Fruit fly (Drosophila melanogaster) whole organism, embryonic: ENCODE data around the gene CG14676.

Experiments used
- Atf-2 ChIP-seq: fragments of 200-800 bp; sonication (Bioruptor generic); optimal IDR thresholded peaks from 2 replicates; lab custom pipeline; 2016; ENCODE audit warnings: missing biosample characterization, missing genetic modification characterization
- CG1024 ChIP-seq: fragments of 200-800 bp; sonication (Bioruptor generic); IDR thresholded peaks from 2 replicates; pipeline ENCODE4 v1.3.6; 2022; ENCODE audit warnings: missing biosample characterization, missing genetic modification characterization
- CG10366 ChIP-seq: fragments of 200-800 bp; sonication (Bioruptor generic); IDR thresholded peaks from 2 replicates; pipeline ENCODE4 v1.3.6; 2022; ENCODE audit warnings: missing biosample characterization, missing genetic modification characterization
- CG13287 ChIP-seq: fragments of 200-800 bp; sonication (Bioruptor generic); IDR thresholded peaks from 2 replicates; pipeline ENCODE4 v1.3.6; 2022; ENCODE audit warnings: missing biosample characterization, missing genetic modification characterization; ENCODE audit not compliant: partially characterized antibody
- CG13894 ChIP-seq: fragments of 200-800 bp; sonication (Bioruptor generic); optimal IDR thresholded peaks from 3 replicates; lab custom pipeline; 2018; ENCODE audit warnings: missing biosample characterization, mild to moderate bottlenecking, missing genetic modification characterization, moderate library complexity
- CG14014 ChIP-seq: fragments of 200-800 bp; sonication (Bioruptor generic); IDR thresholded peaks from 2 replicates; pipeline ENCODE4 v1.3.6; 2022; ENCODE audit warnings: missing biosample characterization, missing genetic modification characterization
- CG14441 ChIP-seq: fragments of 200-800 bp; sonication (Bioruptor generic); IDR thresholded peaks from 2 replicates; pipeline ENCODE4 v1.3.6; 2022; ENCODE audit warnings: missing biosample characterization, missing genetic modification characterization
- CG15514 ChIP-seq: fragments of 200-800 bp; sonication (Bioruptor generic); optimal IDR thresholded peaks from 3 replicates; lab custom pipeline; 2017; ENCODE audit warnings: missing biosample characterization, missing genetic modification characterization, mild to moderate bottlenecking, moderate library complexity, missing genetic modification reagents
- CG15696 ChIP-seq: fragments of 200-800 bp; sonication (Bioruptor generic); optimal IDR thresholded peaks from 2 replicates; lab custom pipeline; 2019; ENCODE audit warnings: missing biosample characterization, mild to moderate bottlenecking, missing genetic modification characterization, moderate library complexity
- CG1603 ChIP-seq: fragments of 200-800 bp; sonication (Bioruptor generic); optimal IDR thresholded peaks from 2 replicates; lab custom pipeline; 2019; ENCODE audit warnings: missing biosample characterization, mild to moderate bottlenecking, missing genetic modification characterization, moderate library complexity
- CG16813 ChIP-seq: fragments of 200-800 bp; sonication (Bioruptor generic); IDR thresholded peaks from 3 replicates; pipeline ENCODE4 v1.3.6; 2022; ENCODE audit warnings: missing biosample characterization, missing genetic modification characterization; ENCODE audit not compliant: partially characterized antibody
- CG17385 ChIP-seq: fragments of 200-800 bp; sonication (Bioruptor generic); optimal IDR thresholded peaks from 3 replicates; lab custom pipeline; 2018; ENCODE audit warnings: missing biosample characterization, mild to moderate bottlenecking, missing genetic modification characterization
- CG2116 ChIP-seq: fragments of 200-800 bp; sonication (Bioruptor generic); optimal IDR thresholded peaks from 3 replicates; lab custom pipeline; 2018; ENCODE audit warnings: missing biosample characterization, mild to moderate bottlenecking, missing genetic modification characterization
- CG33213 ChIP-seq: fragments of 200-800 bp; sonication (Bioruptor generic); optimal IDR thresholded peaks from 3 replicates; lab custom pipeline; 2016; ENCODE audit warnings: missing biosample characterization, missing genetic modification characterization
- CG4328 ChIP-seq: fragments of 200-800 bp; sonication (Bioruptor generic); optimal IDR thresholded peaks from 3 replicates; lab custom pipeline; 2017; ENCODE audit warnings: missing biosample characterization, missing genetic modification reagents, missing genetic modification characterization
- CG4617 ChIP-seq: fragments of 200-800 bp; sonication (Bioruptor generic); optimal IDR thresholded peaks from 3 replicates; lab custom pipeline; 2016; ENCODE audit warnings: missing biosample characterization, missing genetic modification characterization, borderline replicate concordance
- CG5245 ChIP-seq: fragments of 200-800 bp; sonication (Bioruptor generic); optimal IDR thresholded peaks from 3 replicates; lab custom pipeline; 2016; ENCODE audit warnings: missing biosample characterization, missing genetic modification characterization
- CG6272 ChIP-seq: fragments of 200-800 bp; sonication (Bioruptor generic); IDR thresholded peaks from 2 replicates; pipeline ENCODE4 v1.3.6; 2022; ENCODE audit warnings: missing biosample characterization, missing genetic modification characterization
- CG6765 ChIP-seq: fragments of 200-800 bp; sonication (Bioruptor generic); optimal IDR thresholded peaks from 3 replicates; lab custom pipeline; 2017; ENCODE audit warnings: missing biosample characterization, mild to moderate bottlenecking, missing genetic modification characterization
- CG6791 ChIP-seq: fragments of 200-800 bp; sonication (Bioruptor generic); IDR thresholded peaks from 3 replicates; pipeline ENCODE4 v1.3.6; 2022; ENCODE audit warnings: missing biosample characterization, missing genetic modification characterization; ENCODE audit not compliant: partially characterized antibody
- Deaf1 ChIP-seq: fragments of 200-800 bp; optimal IDR thresholded peaks from 3 replicates; lab custom pipeline; 2019; ENCODE audit warnings: missing biosample characterization, mild to moderate bottlenecking, missing genetic modification characterization, moderate library complexity
- Fer1 ChIP-seq: fragments of 200-800 bp; sonication (Bioruptor generic); optimal IDR thresholded peaks from 2 replicates; lab custom pipeline; 2017; ENCODE audit warnings: missing biosample characterization, mild to moderate bottlenecking, missing genetic modification characterization
- HmgZ ChIP-seq: fragments of 200-800 bp; sonication (Bioruptor generic); optimal IDR thresholded peaks from 2 replicates; lab custom pipeline; 2018; ENCODE audit warnings: missing biosample characterization, mild to moderate bottlenecking, missing genetic modification characterization
- Hmx ChIP-seq: fragments of 200-800 bp; sonication (Bioruptor generic); optimal IDR thresholded peaks from 2 replicates; lab custom pipeline; 2016; ENCODE audit warnings: missing biosample characterization, missing genetic modification characterization
- Mad ChIP-seq: fragments of 200-800 bp; sonication (Bioruptor generic); optimal IDR thresholded peaks from 2 replicates; lab custom pipeline; 2016; ENCODE audit warnings: missing biosample characterization, missing genetic modification characterization
- Ptx1 ChIP-seq: fragments of 200-800 bp; sonication (Bioruptor generic); IDR thresholded peaks from 2 replicates; pipeline ENCODE4 v1.3.6; 2022; ENCODE audit warnings: missing biosample characterization, missing genetic modification characterization
- br ChIP-seq: fragments of >200 bp; optimal IDR thresholded peaks from 2 replicates; lab custom pipeline; 2017
- cas ChIP-seq: fragments of 200-800 bp; sonication (Bioruptor generic); IDR thresholded peaks from 2 replicates; pipeline ENCODE4 v1.3.6; 2022; ENCODE audit warnings: missing biosample characterization, missing genetic modification characterization
- cg ChIP-seq: fragments of 200-800 bp; sonication (Bioruptor generic); optimal IDR thresholded peaks from 3 replicates; lab custom pipeline; 2019; ENCODE audit warnings: missing biosample characterization, mild to moderate bottlenecking, missing genetic modification characterization, moderate library complexity
- chif ChIP-seq, 2 experiments: fragments of 200-800 bp; sonication (Bioruptor generic); optimal IDR thresholded peaks; 3 replicates each; lab custom pipeline; 2016; ENCODE audit warnings: missing biosample characterization in 2 of 2, missing genetic modification characterization in 2 of 2
- chinmo ChIP-seq: fragments of 200-800 bp; sonication (Bioruptor generic); IDR thresholded peaks from 4 replicates; pipeline ENCODE4 v1.3.6; 2022; ENCODE audit warnings: missing biosample characterization, missing genetic modification characterization; ENCODE audit not compliant: partially characterized antibody
- dm ChIP-seq: fragments of 200-800 bp; sonication (Bioruptor generic); optimal IDR thresholded peaks from 3 replicates; lab custom pipeline; 2016; ENCODE audit warnings: missing biosample characterization, missing genetic modification characterization
- dmrt11E ChIP-seq: fragments of 200-800 bp; sonication (Bioruptor generic); optimal IDR thresholded peaks from 3 replicates; lab custom pipeline; 2018; ENCODE audit warnings: missing biosample characterization, mild to moderate bottlenecking, missing genetic modification characterization, moderate library complexity
- exex ChIP-seq: fragments of 200-800 bp; sonication (Bioruptor generic); optimal IDR thresholded peaks from 4 replicates; lab custom pipeline; 2018; ENCODE audit warnings: missing biosample characterization, mild to moderate bottlenecking, missing genetic modification characterization, moderate library complexity
- ftz-f1 ChIP-seq: fragments of 200-800 bp; sonication (Bioruptor generic); optimal IDR thresholded peaks from 2 replicates; lab custom pipeline; 2016; ENCODE audit warnings: missing biosample characterization, missing genetic modification characterization
- gfzf ChIP-seq: fragments of 200-800 bp; sonication (Bioruptor generic); optimal IDR thresholded peaks from 2 replicates; lab custom pipeline; 2016; ENCODE audit warnings: missing biosample characterization, mild to moderate bottlenecking, missing genetic modification characterization, moderate library complexity
- knrl ChIP-seq: fragments of 200-800 bp; sonication (Bioruptor generic); IDR thresholded peaks from 3 replicates; pipeline ENCODE4 v1.3.6; 2022; ENCODE audit warnings: missing biosample characterization, missing genetic modification characterization; ENCODE audit not compliant: partially characterized antibody
- luna ChIP-seq: fragments of 200-800 bp; sonication (Bioruptor generic); optimal IDR thresholded peaks from 2 replicates; lab custom pipeline; 2016; ENCODE audit warnings: missing biosample characterization, missing genetic modification characterization
- mirr ChIP-seq: fragments of 200-800 bp; sonication (Bioruptor generic); optimal IDR thresholded peaks from 3 replicates; lab custom pipeline; 2018; ENCODE audit warnings: missing biosample characterization, mild to moderate bottlenecking, missing genetic modification characterization
- onecut ChIP-seq: fragments of 200-800 bp; sonication (Bioruptor generic); IDR thresholded peaks from 2 replicates; pipeline ENCODE4 v1.3.6; 2022; ENCODE audit warnings: missing biosample characterization, missing genetic modification characterization
- org-1 ChIP-seq: fragments of 200-800 bp; sonication (Bioruptor generic); optimal IDR thresholded peaks from 2 replicates; lab custom pipeline; 2017; ENCODE audit warnings: missing biosample characterization, missing genetic modification characterization
- pfk ChIP-seq: fragments of 200-800 bp; sonication (Bioruptor generic); optimal IDR thresholded peaks from 2 replicates; lab custom pipeline; 2018; ENCODE audit warnings: missing biosample characterization, mild to moderate bottlenecking, missing genetic modification characterization, moderate library complexity
- sens ChIP-seq: fragments of 200-800 bp; sonication (Bioruptor generic); peaks from one replicate; lab custom pipeline; 2016; ENCODE audit warnings: missing biosample characterization, missing genetic modification characterization
- sr ChIP-seq: fragments of 200-800 bp; sonication (Bioruptor generic); IDR thresholded peaks from 3 replicates; pipeline ENCODE4 v1.3.6; 2022; ENCODE audit warnings: missing biosample characterization, missing genetic modification characterization
- tup ChIP-seq: fragments of 200-800 bp; sonication (Bioruptor generic); optimal IDR thresholded peaks from 2 replicates; lab custom pipeline; 2016; ENCODE audit warnings: missing biosample characterization, mild to moderate bottlenecking, missing genetic modification characterization, moderate library complexity
- vvl ChIP-seq: fragments of 200-800 bp; sonication (Bioruptor generic); IDR thresholded peaks from 2 replicates; pipeline ENCODE4 v1.3.6; 2022; ENCODE audit warnings: missing biosample characterization, missing genetic modification characterization
- z ChIP-seq: fragments of 200-800 bp; sonication (Bioruptor generic); IDR thresholded peaks from 3 replicates; pipeline ENCODE4 v1.3.6; 2022; ENCODE audit warnings: missing biosample characterization, missing genetic modification characterization
- zfh1 ChIP-seq: fragments of 200-800 bp; sonication (Bioruptor generic); IDR thresholded peaks from 3 replicates; pipeline ENCODE4 v1.3.6; 2022; ENCODE audit warnings: missing biosample characterization, missing genetic modification characterization

The CG14676 gene

DNA sequence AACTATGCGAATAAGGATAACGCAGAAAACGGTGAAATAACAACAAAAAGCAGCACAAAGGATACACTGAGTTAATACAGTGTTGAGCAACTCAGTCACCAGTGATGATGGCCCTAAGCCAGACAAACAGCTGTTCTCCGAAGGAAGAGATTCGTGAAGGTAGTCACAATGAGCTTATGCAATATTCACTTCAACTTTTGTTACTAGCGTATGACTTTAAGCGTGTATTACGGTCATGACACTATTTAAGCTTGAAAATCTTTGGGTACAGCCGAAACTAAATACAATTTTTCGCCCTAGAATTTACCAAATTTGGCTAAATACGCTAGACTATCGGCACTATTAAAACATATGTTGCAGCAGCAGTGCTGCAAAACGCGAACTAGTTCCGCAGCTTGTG, 9.2 kb downstream of the CG14676 start, which contains the start of the genes disp and ECSIT (continued):
- TF ChIP-seq CG33213 (no peak), dmrt11E (tag; lab: Kevin White, UChicago) (peak; percentile 38), CG6765 (no peak), CG4328 (GFP tag; lab: Kevin White, UChicago) (no peak), gfzf (peak; percentile 9), tup (no peak), CG14441 (no peak), CG15514 (peak; percentile 98), Mad (no peak), CG10366 (no peak), Hmx (GFP tag; lab: Kevin White, UChicago) (no peak), Ptx1 (GFP tag; lab: Robert Waterston, UW) (peak; percentile 31; the same call in 1 of the 2 replicates), CG1603 (tag; lab: Kevin White, UChicago) (no peak), CG6791 (no peak), luna (GFP tag; lab: Kevin White, UChicago) (no peak), zfh1 (no peak), sens (GFP tag; lab: Kevin White, UChicago) (peak; percentile 92), CG14014 (GFP tag; lab: Robert Waterston, UW) (no peak), Fer1 (no peak), CG1024 (GFP tag; lab: Robert Waterston, UW) (no peak), CG15696 (tag; lab: Kevin White, UChicago) (no peak), cas (GFP tag; lab: Robert Waterston, UW) (no peak), dm (GFP tag; lab: Kevin White, UChicago) (peak; percentile 64)

DNA sequence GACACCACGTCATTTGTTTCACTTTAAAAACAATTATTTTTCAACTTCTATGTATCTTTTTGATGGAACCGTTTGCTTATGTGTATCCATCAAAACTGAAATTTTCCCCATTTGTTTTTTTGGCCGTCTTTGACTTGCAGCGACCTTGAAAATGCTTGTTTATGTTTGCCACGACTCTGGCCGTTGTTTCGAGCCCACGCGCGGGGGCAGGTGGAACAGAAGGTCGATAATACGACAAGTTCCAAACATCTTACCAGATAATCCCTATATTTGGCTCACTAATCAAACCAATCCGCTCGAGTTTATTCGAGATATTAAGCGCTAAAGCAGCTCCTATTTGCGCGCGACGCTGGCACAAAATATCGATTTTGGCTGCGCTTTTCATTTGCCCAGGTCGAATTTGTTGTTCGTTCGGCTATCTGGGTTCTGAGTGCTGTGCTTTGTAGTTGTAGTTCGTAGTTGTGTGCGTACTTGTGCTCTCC, 13.8 kb downstream of the CG14676 start:
- peak; percentile 31 for TF ChIP-seq mirr
- no peak for TF ChIP-seq org-1 (GFP tag; lab: Kevin White, UChicago)
- TF ChIP-seq chinmo (GFP tag; lab: Robert Waterston, UW), result peak; percentile 87; the same call in 3 of the 4 replicates
- peak; percentile 77 for TF ChIP-seq ftz-f1 (GFP tag; lab: Kevin White, UChicago)
- peak; percentile 39 for TF ChIP-seq exex (tag; lab: Kevin White, UChicago)
- TF ChIP-seq CG16813 (GFP tag; lab: Robert Waterston, UW), result no peak
- TF ChIP-seq onecut (GFP tag; lab: Robert Waterston, UW), result peak; percentile 95
- peak; percentile 50; the same call in 1 of the 3 replicates for TF ChIP-seq sr (GFP tag; lab: Robert Waterston, UW)
- TF ChIP-seq Deaf1 (tag; lab: Kevin White, UChicago), result peak; percentile 32
- no peak for TF ChIP-seq br
- peak; percentile 51 for TF ChIP-seq HmgZ (tag; lab: Kevin White, UChicago)
- TF ChIP-seq Atf-2 (GFP tag; lab: Kevin White, UChicago), result no peak
- no peak for TF ChIP-seq CG6272 (GFP tag; lab: Robert Waterston, UW)
- TF ChIP-seq CG2116, result no peak
- no peak for TF ChIP-seq pfk (GFP tag; lab: Kevin White, UChicago)
- TF ChIP-seq CG17385, result no peak
- TF ChIP-seq CG4617 (GFP tag; lab: Kevin White, UChicago), result no peak
- TF ChIP-seq cg (GFP tag; lab: Kevin White, UChicago), result peak; percentile 33
- 0 out of 3 replicates have a peak, but pooled peaks have one; percentile 20 for TF ChIP-seq z (GFP tag; lab: Robert Waterston, UW)
- TF ChIP-seq knrl (GFP tag; lab: Robert Waterston, UW), result no peak
- TF ChIP-seq CG13894 (tag; lab: Kevin White, UChicago), result peak; percentile 40
- no peak for TF ChIP-seq CG5245
- 0 out of 2 replicates have a peak, but pooled peaks have one; percentile 12 for TF ChIP-seq CG13287 (GFP tag; lab: Robert Waterston, UW)
- no peak for TF ChIP-seq chif (GFP tag; optimal IDR thresholded peaks at IDR 0.05; lab: Kevin White, UChicago)
- TF ChIP-seq vvl (GFP tag; lab: Robert Waterston, UW), result no peak
